Fruit fly (Drosophila melanogaster) whole organism, embryonic: ENCODE results near the gene akirin.

Experiments used
- Abd-B ChIP-seq: fragments of 200-800 bp; sonication (Bioruptor generic); optimal IDR thresholded peaks from 2 replicates; lab custom pipeline; 2018; ENCODE audit warnings: missing biosample characterization, mild to moderate bottlenecking, missing genetic modification characterization, moderate library complexity
- BEAF-32 ChIP-seq: fragments of 200-800 bp; sonication (Bioruptor generic); optimal IDR thresholded peaks from 3 replicates; lab custom pipeline; 2017; ENCODE audit warnings: missing biosample characterization, missing genetic modification characterization, mild to moderate bottlenecking, moderate library complexity, missing genetic modification reagents
- CG13424 ChIP-seq: fragments of 200-800 bp; sonication (Bioruptor generic); optimal IDR thresholded peaks from 2 replicates; lab custom pipeline; 2019; ENCODE audit warnings: missing biosample characterization, mild to moderate bottlenecking, missing genetic modification characterization, moderate library complexity
- CG14710 ChIP-seq: fragments of 200-800 bp; sonication (Bioruptor generic); optimal IDR thresholded peaks from 3 replicates; lab custom pipeline; 2019; ENCODE audit warnings: missing biosample characterization, mild to moderate bottlenecking, missing genetic modification characterization, moderate library complexity
- CG15601 ChIP-seq: fragments of 200-800 bp; sonication (Bioruptor generic); optimal IDR thresholded peaks from 3 replicates; lab custom pipeline; 2019; ENCODE audit warnings: missing biosample characterization, mild to moderate bottlenecking, missing genetic modification characterization, moderate library complexity
- CG16813 ChIP-seq: fragments of 200-800 bp; sonication (Bioruptor generic); IDR thresholded peaks from 3 replicates; pipeline ENCODE4 v1.3.6; 2022; ENCODE audit warnings: missing biosample characterization, missing genetic modification characterization; ENCODE audit not compliant: partially characterized antibody
- CG2199 ChIP-seq: fragments of 200-800 bp; sonication (Bioruptor generic); IDR thresholded peaks from 3 replicates; pipeline ENCODE4 v1.3.6; 2022; ENCODE audit warnings: missing biosample characterization, missing genetic modification characterization
- CG2678 ChIP-seq: fragments of 200-800 bp; sonication (Bioruptor generic); optimal IDR thresholded peaks from 3 replicates; lab custom pipeline; 2019; ENCODE audit warnings: missing biosample characterization, mild to moderate bottlenecking, missing genetic modification characterization, moderate library complexity
- CG2712 ChIP-seq: fragments of 200-800 bp; optimal IDR thresholded peaks from 3 replicates; lab custom pipeline; 2019; ENCODE audit warnings: missing biosample characterization, mild to moderate bottlenecking, missing genetic modification characterization, moderate library complexity
- CG30431 ChIP-seq: fragments of 200-800 bp; sonication (Bioruptor generic); optimal IDR thresholded peaks from 2 replicates; lab custom pipeline; 2017; ENCODE audit warnings: missing biosample characterization, missing genetic modification characterization
- CG31224 ChIP-seq: fragments of 200-800 bp; sonication (Bioruptor generic); IDR thresholded peaks from 2 replicates; pipeline ENCODE4 v1.3.6; 2022; ENCODE audit warnings: missing biosample characterization, missing genetic modification characterization
- CG3995 ChIP-seq: fragments of 200-800 bp; sonication (Bioruptor generic); optimal IDR thresholded peaks from 3 replicates; lab custom pipeline; 2016; ENCODE audit warnings: missing biosample characterization, missing genetic modification characterization
- CG42726 ChIP-seq: fragments of 200-800 bp; sonication (Bioruptor generic); IDR thresholded peaks from 2 replicates; pipeline ENCODE4 v1.3.6; 2022; ENCODE audit warnings: missing biosample characterization, missing genetic modification characterization; ENCODE audit not compliant: partially characterized antibody
- CG6765 ChIP-seq: fragments of 200-800 bp; sonication (Bioruptor generic); optimal IDR thresholded peaks from 3 replicates; lab custom pipeline; 2017; ENCODE audit warnings: missing biosample characterization, mild to moderate bottlenecking, missing genetic modification characterization
- CG6813 ChIP-seq: fragments of 200-800 bp; sonication (Bioruptor generic); optimal IDR thresholded peaks from 2 replicates; lab custom pipeline; 2017; ENCODE audit warnings: missing biosample characterization, missing genetic modification characterization, mild to moderate bottlenecking, moderate library complexity, missing genetic modification reagents
- CG6854 ChIP-seq: fragments of 200-800 bp; sonication (Bioruptor generic); optimal IDR thresholded peaks from 3 replicates; lab custom pipeline; 2017; ENCODE audit warnings: missing biosample characterization, mild to moderate bottlenecking, missing genetic modification characterization
- CG7839 ChIP-seq: fragments of 200-800 bp; sonication (Bioruptor generic); optimal IDR thresholded peaks from 3 replicates; lab custom pipeline; 2018; ENCODE audit warnings: missing biosample characterization, mild to moderate bottlenecking, missing genetic modification characterization, moderate library complexity
- CG8290 ChIP-seq, 3 experiments: fragments of 200-800 bp; sonication (Bioruptor generic); optimal IDR thresholded peaks; 2 replicates each; lab custom pipeline; 2016 to 2019; ENCODE audit warnings: missing biosample characterization in 3 of 3, missing genetic modification characterization in 3 of 3, mild to moderate bottlenecking in 2 of 3, moderate library complexity in 1 of 3
- D19B ChIP-seq: fragments of 200-800 bp; sonication (Bioruptor generic); optimal IDR thresholded peaks from 2 replicates; lab custom pipeline; 2017; ENCODE audit warnings: missing biosample characterization, mild to moderate bottlenecking, missing genetic modification characterization
- Dbx ChIP-seq: fragments of 200-800 bp; sonication (Bioruptor generic); IDR thresholded peaks from 3 replicates; pipeline ENCODE4 v1.3.6; 2022; ENCODE audit warnings: missing biosample characterization, missing genetic modification characterization
- Dfd ChIP-seq, 2 experiments: fragments of >200 bp; optimal IDR thresholded peaks; 2 replicates each; lab custom pipeline; 2017; ENCODE audit warnings: missing biosample characterization in 2 of 2, missing genetic modification characterization in 2 of 2
- Drgx ChIP-seq: fragments of 200-800 bp; sonication (Bioruptor generic); IDR thresholded peaks from 2 replicates; pipeline ENCODE4 v1.3.6; 2022; ENCODE audit warnings: missing biosample characterization, missing genetic modification characterization
- Fer3 ChIP-seq: fragments of 200-800 bp; sonication (Bioruptor generic); optimal IDR thresholded peaks from 2 replicates; lab custom pipeline; 2018; ENCODE audit warnings: missing biosample characterization, mild to moderate bottlenecking, missing genetic modification characterization, moderate library complexity
- Hmx ChIP-seq: fragments of 200-800 bp; sonication (Bioruptor generic); optimal IDR thresholded peaks from 2 replicates; lab custom pipeline; 2016; ENCODE audit warnings: missing biosample characterization, missing genetic modification characterization
- Lim3 ChIP-seq: fragments of 200-800 bp; sonication (Bioruptor generic); IDR thresholded peaks from 2 replicates; pipeline ENCODE4 v1.3.6; 2022; ENCODE audit warnings: missing biosample characterization, missing genetic modification characterization
- Med ChIP-seq: fragments of 200-800 bp; sonication (Bioruptor generic); peaks from one replicate; lab custom pipeline; 2016; ENCODE audit warnings: missing biosample characterization, missing genetic modification characterization, mild to moderate bottlenecking, inconsistent platforms, moderate library complexity
- Sox100B ChIP-seq: fragments of 200-800 bp; sonication (Bioruptor generic); optimal IDR thresholded peaks from 3 replicates; lab custom pipeline; 2018; ENCODE audit warnings: missing biosample characterization, mild to moderate bottlenecking, missing genetic modification characterization
- Sox102F ChIP-seq: fragments of 200-800 bp; sonication (Bioruptor generic); optimal IDR thresholded peaks from 2 replicates; lab custom pipeline; 2018; ENCODE audit warnings: missing biosample characterization, mild to moderate bottlenecking, missing genetic modification characterization, moderate library complexity
- amos ChIP-seq: fragments of 200-800 bp; sonication (Bioruptor generic); IDR thresholded peaks from 2 replicates; pipeline ENCODE4 v1.3.6; 2022; ENCODE audit warnings: missing biosample characterization, missing genetic modification characterization; ENCODE audit not compliant: partially characterized antibody
- bsh ChIP-seq, 2 experiments: fragments of 200-800 bp; sonication (Bioruptor generic); optimal IDR thresholded peaks; 2 replicates each; lab custom pipeline; 2017 to 2018; ENCODE audit warnings: mild to moderate bottlenecking in 2 of 2, missing biosample characterization in 2 of 2, missing genetic modification characterization in 2 of 2, moderate library complexity in 1 of 2
- cas ChIP-seq: fragments of 200-800 bp; sonication (Bioruptor generic); IDR thresholded peaks from 2 replicates; pipeline ENCODE4 v1.3.6; 2022; ENCODE audit warnings: missing biosample characterization, missing genetic modification characterization
- da ChIP-seq: fragments of 200-800 bp; sonication (Bioruptor generic); optimal IDR thresholded peaks from 2 replicates; lab custom pipeline; 2016; ENCODE audit warnings: missing biosample characterization, missing genetic modification characterization
- en ChIP-seq: fragments of 200-800 bp; sonication (Bioruptor generic); optimal IDR thresholded peaks from 2 replicates; lab custom pipeline; 2016; ENCODE audit warnings: missing biosample characterization, missing genetic modification characterization
- eve ChIP-seq, 2 experiments: fragments of >200 bp; optimal IDR thresholded peaks; 2 replicates each; lab custom pipeline; 2017; ENCODE audit warnings: missing biosample characterization in 2 of 2, missing genetic modification characterization in 2 of 2
- fu2 ChIP-seq: fragments of 200-800 bp; sonication (Bioruptor generic); optimal IDR thresholded peaks from 2 replicates; lab custom pipeline; 2016; ENCODE audit warnings: missing biosample characterization, missing genetic modification characterization
- gfzf ChIP-seq: fragments of 200-800 bp; sonication (Bioruptor generic); optimal IDR thresholded peaks from 2 replicates; lab custom pipeline; 2016; ENCODE audit warnings: missing biosample characterization, mild to moderate bottlenecking, missing genetic modification characterization, moderate library complexity
- ham ChIP-seq: fragments of 200-800 bp; sonication (Bioruptor generic); IDR thresholded peaks from 2 replicates; pipeline ENCODE4 v1.3.6; 2022; ENCODE audit warnings: missing biosample characterization, missing genetic modification characterization
- kah ChIP-seq: fragments of 200-800 bp; sonication (Bioruptor generic); optimal IDR thresholded peaks from 2 replicates; lab custom pipeline; 2018; ENCODE audit warnings: missing biosample characterization, mild to moderate bottlenecking, missing genetic modification characterization
- kay ChIP-seq: fragments of 200-800 bp; sonication (Bioruptor generic); optimal IDR thresholded peaks from 2 replicates; lab custom pipeline; 2016; ENCODE audit warnings: missing biosample characterization, missing genetic modification characterization
- lbe ChIP-seq: fragments of 200-800 bp; sonication (Bioruptor generic); optimal IDR thresholded peaks from 2 replicates; lab custom pipeline; 2016; ENCODE audit warnings: missing biosample characterization, mild to moderate bottlenecking, missing genetic modification characterization
- mld ChIP-seq: fragments of 200-800 bp; sonication (Bioruptor generic); IDR thresholded peaks from 3 replicates; pipeline ENCODE4 v1.3.6; 2022; ENCODE audit warnings: missing biosample characterization, missing genetic modification characterization; ENCODE audit not compliant: partially characterized antibody
- nau ChIP-seq: fragments of 200-800 bp; sonication (Bioruptor generic); optimal IDR thresholded peaks from 3 replicates; lab custom pipeline; 2017; ENCODE audit warnings: missing biosample characterization, mild to moderate bottlenecking, missing genetic modification characterization, missing genetic modification reagents
- sc ChIP-seq, 3 experiments: fragments of >200 bp in 2 of 3; fragments of 200-800 bp in 1 of 3; sonication (Bioruptor generic) in 1 of 3; optimal IDR thresholded peaks; 2 replicates in 2 of 3; 3 replicates in 1 of 3; lab custom pipeline; 2017; ENCODE audit warnings: mild to moderate bottlenecking in 1 of 3, missing biosample characterization in 1 of 3, missing genetic modification characterization in 1 of 3, missing genetic modification reagents in 1 of 3
- sima ChIP-seq: fragments of 200-800 bp; sonication (Bioruptor generic); optimal IDR thresholded peaks from 2 replicates; lab custom pipeline; 2016; ENCODE audit warnings: missing biosample characterization, missing genetic modification characterization
- stc ChIP-seq: fragments of 200-800 bp; sonication (Bioruptor generic); IDR thresholded peaks from 2 replicates; pipeline ENCODE4 v1.3.6; 2022; ENCODE audit warnings: missing biosample characterization, missing genetic modification characterization
- tna ChIP-seq: fragments of 200-800 bp; sonication (Bioruptor generic); IDR thresholded peaks from 2 replicates; pipeline ENCODE4 v1.3.6; 2022; ENCODE audit warnings: missing biosample characterization, missing genetic modification characterization; ENCODE audit not compliant: partially characterized antibody
- vvl ChIP-seq: fragments of 200-800 bp; sonication (Bioruptor generic); IDR thresholded peaks from 2 replicates; pipeline ENCODE4 v1.3.6; 2022; ENCODE audit warnings: missing biosample characterization, missing genetic modification characterization
- zfh1 ChIP-seq: fragments of 200-800 bp; sonication (Bioruptor generic); IDR thresholded peaks from 3 replicates; pipeline ENCODE4 v1.3.6; 2022; ENCODE audit warnings: missing biosample characterization, missing genetic modification characterization

The akirin gene

dm6 chr3L:7360324-7360852, 9.3 kb upstream of the akirin start, which contains the start of gene Sec63:
Sec63 (plus strand) TSS chr3L:7360561.
- TF ChIP-seq CG42726 (GFP tag; lab: Robert Waterston, UW), result peak; percentile 94
- TF ChIP-seq CG2678 (tag; lab: Kevin White, UChicago), result peak; percentile 63
- no peak for TF ChIP-seq sc (optimal IDR thresholded peaks at IDR 0.05; lab: Kevin White, UChicago)
- TF ChIP-seq sc (GFP tag; optimal IDR thresholded peaks at IDR 0.05; lab: Kevin White, UChicago), result peak; percentile 4
- TF ChIP-seq bsh (GFP tag; optimal IDR thresholded peaks at IDR 0.05; lab: Kevin White, UChicago), result peak in 1 of 2 experiments; percentile 32
- TF ChIP-seq CG15601 (tag; lab: Kevin White, UChicago), result peak; percentile 50
- TF ChIP-seq Sox100B (GFP tag; lab: Kevin White, UChicago), result peak; percentile 34
- TF ChIP-seq CG8290 (GFP tag; optimal IDR thresholded peaks at IDR 0.05; lab: Kevin White, UChicago), result peak; percentile 35
- TF ChIP-seq CG8290 (tag; optimal IDR thresholded peaks at IDR 0.05; lab: Kevin White, UChicago), result peak in 1 of 2 experiments; percentile 81
- TF ChIP-seq CG6765, result no peak
- TF ChIP-seq CG16813 (GFP tag; lab: Robert Waterston, UW), result peak; percentile 81
- no peak for TF ChIP-seq en (GFP tag; lab: Kevin White, UChicago)
- TF ChIP-seq CG6813 (GFP tag; lab: Kevin White, UChicago), result no peak
- TF ChIP-seq CG6854 (GFP tag; lab: Kevin White, UChicago), result no peak
- 0 out of 3 replicates have a peak, but pooled peaks have one; percentile 40 for TF ChIP-seq zfh1 (GFP tag; lab: Robert Waterston, UW)
- no peak for TF ChIP-seq Dfd (GFP tag; optimal IDR thresholded peaks at IDR 0.05; lab: Kevin White, UChicago)
- TF ChIP-seq tna (GFP tag; lab: Robert Waterston, UW), result peak; percentile 89
- TF ChIP-seq vvl (GFP tag; lab: Robert Waterston, UW), result peak; percentile 11; the same call in 1 of the 2 replicates
- no peak for TF ChIP-seq lbe
- no peak for TF ChIP-seq ham (GFP tag; lab: Robert Waterston, UW)
- TF ChIP-seq kah (GFP tag; lab: Kevin White, UChicago), result no peak
- 0 out of 2 replicates have a peak, but pooled peaks have one; percentile 34 for TF ChIP-seq cas (GFP tag; lab: Robert Waterston, UW)
- peak; percentile 16 for TF ChIP-seq Fer3 (tag; lab: Kevin White, UChicago)
- TF ChIP-seq gfzf (GFP tag; lab: Kevin White, UChicago), result peak; percentile 13
- TF ChIP-seq fu2, result no peak
- TF ChIP-seq amos (GFP tag; lab: Robert Waterston, UW), result peak; percentile 92
- TF ChIP-seq Drgx, result no peak
- TF ChIP-seq mld (GFP tag; lab: Robert Waterston, UW), result peak; percentile 87; the same call in 2 of the 3 replicates
- TF ChIP-seq CG13424 (tag; lab: Kevin White, UChicago), result peak; percentile 68
- peak; percentile 23; the same call in 1 of the 3 replicates for TF ChIP-seq CG2199
- 0 out of 2 replicates have a peak, but pooled peaks have one; percentile 18 for TF ChIP-seq stc
- TF ChIP-seq sima (GFP tag; lab: Kevin White, UChicago), result no peak
- peak; percentile 49 for TF ChIP-seq CG7839 (tag; lab: Kevin White, UChicago)
- TF ChIP-seq CG30431 (GFP tag; lab: Kevin White, UChicago), result no peak
- no peak for TF ChIP-seq da (GFP tag; lab: Kevin White, UChicago)
- no peak for TF ChIP-seq nau (GFP tag; lab: Kevin White, UChicago)
- no peak for TF ChIP-seq Lim3
- TF ChIP-seq Hmx, result no peak
- TF ChIP-seq BEAF-32, result peak; percentile 84
- TF ChIP-seq Sox102F, result no peak
- no peak for TF ChIP-seq kay (GFP tag; lab: Kevin White, UChicago)
- peak; percentile 45; the same call in 2 of the 3 replicates for TF ChIP-seq Dbx (GFP tag; lab: Robert Waterston, UW)
- no peak for TF ChIP-seq CG14710
- TF ChIP-seq Abd-B, result peak; percentile 36
- no peak for TF ChIP-seq D19B (GFP tag; lab: Kevin White, UChicago)
- no peak for TF ChIP-seq eve (GFP tag; optimal IDR thresholded peaks at IDR 0.05; lab: Kevin White, UChicago)
- no peak for TF ChIP-seq CG31224
- peak; percentile 31 for TF ChIP-seq CG2712 (tag; lab: Kevin White, UChicago)
- peak; percentile 60 for TF ChIP-seq Med (GFP tag; lab: Kevin White, UChicago)
- peak; percentile 27 for TF ChIP-seq CG3995 (GFP tag; lab: Kevin White, UChicago)
